Worm (Caenorhabditis elegans): ENCODE results near the gene F42D1.4.

ce11 chrX:14806936-14807335 lies at the start of gene F42D1.4:
- TF ChIP-seq B0310.2 (tag; optimal IDR thresholded peaks at IDR 0.05) (no peak), hnd-1 (tag; optimal IDR thresholded peaks at IDR 0.05) (no peak)
